Worm (Caenorhabditis elegans) whole organism, L2 larva: ENCODE measurements around the gene F07G6.12.

Experiments
- C34F6.9 ChIP-seq: fragments of 150-350 bp; optimal IDR thresholded peaks from 2 replicates; lab custom pipeline; 2014; ENCODE audit warnings: missing biosample characterization, missing genetic modification characterization
- ama-1 ChIP-seq: fragments of 150-350 bp; optimal IDR thresholded peaks from 2 replicates; lab custom pipeline; 2018; ENCODE audit warnings: inconsistent platforms
- ceh-82 ChIP-seq: fragments of 150-350 bp; optimal IDR thresholded peaks from 2 replicates; lab custom pipeline; 2014; ENCODE audit warnings: missing biosample characterization, missing genetic modification characterization
- elt-3 ChIP-seq: sonication (generic microtip); optimal IDR thresholded peaks from 2 replicates; lab custom pipeline; 2017; ENCODE audit warnings: missing biosample characterization, missing genetic modification characterization
- fos-1 ChIP-seq: fragments of 150-350 bp; optimal IDR thresholded peaks from 2 replicates; lab custom pipeline; 2014; ENCODE audit warnings: missing biosample characterization, missing genetic modification characterization
- mab-5 ChIP-seq: fragments of 150-350 bp; optimal IDR thresholded peaks from 2 replicates; lab custom pipeline; 2014; ENCODE audit warnings: missing biosample characterization, missing genetic modification characterization
- nhr-10 ChIP-seq: sonication (generic microtip); optimal IDR thresholded peaks from 2 replicates; lab custom pipeline; 2017; ENCODE audit warnings: missing biosample characterization, missing genetic modification characterization
- nhr-12 ChIP-seq: fragments of 150-350 bp; optimal IDR thresholded peaks from 2 replicates; lab custom pipeline; 2014; ENCODE audit warnings: missing biosample characterization, missing genetic modification characterization
- nhr-23 ChIP-seq: fragments of 150-350 bp; optimal IDR thresholded peaks from 2 replicates; lab custom pipeline; 2014; ENCODE audit warnings: missing biosample characterization, missing genetic modification reagents, missing genetic modification characterization
- nhr-237 ChIP-seq: fragments of 150-350 bp; optimal IDR thresholded peaks from 2 replicates; lab custom pipeline; 2014; ENCODE audit warnings: missing biosample characterization, missing genetic modification characterization
- skn-1 ChIP-seq: sonication (generic microtip); optimal IDR thresholded peaks from 2 replicates; lab custom pipeline; 2017; ENCODE audit warnings: missing biosample characterization, missing genetic modification characterization
- sma-9 ChIP-seq, 2 experiments: fragments of 150-350 bp in 1 of 2; sonication (generic microtip) in 1 of 2; optimal IDR thresholded peaks; 2 replicates each; lab custom pipeline; 2014 to 2016; ENCODE audit warnings: missing genetic modification characterization in 2 of 2, mild to moderate bottlenecking in 1 of 2, missing biosample characterization in 1 of 2, missing compliant biosample characterization in 1 of 2, missing genetic modification reagents in 1 of 2, moderate library complexity in 1 of 2
- snpc-4 ChIP-seq: fragments of 150-350 bp; optimal IDR thresholded peaks from 2 replicates; lab custom pipeline; 2014; ENCODE audit warnings: missing biosample characterization, missing genetic modification characterization
- ztf-1 ChIP-seq: fragments of 200-800 bp; sonication (Bioruptor generic); conservative IDR thresholded peaks from 2 replicates; pipeline ENCODE4 v1.3.6; 2022; ENCODE audit warnings: missing genetic modification characterization, missing compliant biosample characterization

DNA sequence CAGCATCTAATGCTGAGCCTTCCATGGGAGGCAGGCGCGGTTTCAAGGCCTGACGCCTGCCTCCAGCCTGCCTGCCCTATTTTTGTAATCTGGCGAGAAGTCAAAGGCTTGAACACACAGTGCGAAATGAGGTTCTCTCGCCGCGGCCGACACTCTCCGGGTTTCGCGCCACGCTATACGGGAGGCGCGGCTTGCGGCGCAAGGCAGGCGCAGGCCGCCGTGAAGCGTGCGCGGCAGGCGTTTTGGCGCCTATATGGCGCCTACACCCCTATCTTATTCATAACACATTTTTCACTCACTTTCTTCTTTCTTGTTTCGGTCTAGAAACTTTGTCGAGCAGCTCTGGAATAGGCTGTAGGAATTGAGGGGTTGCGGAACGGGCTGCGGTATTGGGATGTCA, 33.0 kb upstream of the F07G6.12 start:
- TF ChIP-seq ztf-1 (GFP tag; lab: Robert Waterston, UW) (no peak), snpc-4 (tag; lab: Kevin White, UChicago) (no peak), elt-3 (tag; lab: Kevin White, UChicago) (no peak), skn-1 (tag; lab: Kevin White, UChicago) (no peak), nhr-12 (tag; lab: Kevin White, UChicago) (no peak), ceh-82 (no peak), ama-1 (no peak), sma-9 (GFP tag; optimal IDR thresholded peaks at IDR 0.05; lab: Kevin White, UChicago) (no peak), sma-9 (tag; optimal IDR thresholded peaks at IDR 0.05; lab: Kevin White, UChicago) (no peak), fos-1 (tag; lab: Kevin White, UChicago) (no peak), nhr-10 (tag; lab: Kevin White, UChicago) (no peak), C34F6.9 (tag; lab: Kevin White, UChicago) (no peak), nhr-237 (no peak), mab-5 (tag; lab: Kevin White, UChicago) (no peak), nhr-23 (tag; lab: Kevin White, UChicago) (no peak)
